Worm (Caenorhabditis elegans) whole organism, L2 larva: ENCODE measurements around the gene srj-7.

Source experiments
- elt-3 ChIP-seq: sonication (generic microtip); optimal IDR thresholded peaks from 2 replicates; lab custom pipeline; 2017; ENCODE audit warnings: missing biosample characterization, missing genetic modification characterization
- nhr-10 ChIP-seq: sonication (generic microtip); optimal IDR thresholded peaks from 2 replicates; lab custom pipeline; 2017; ENCODE audit warnings: missing biosample characterization, missing genetic modification characterization
- zag-1 ChIP-seq: fragments of 150-350 bp; optimal IDR thresholded peaks from 2 replicates; lab custom pipeline; 2014; ENCODE audit warnings: missing biosample characterization, missing genetic modification characterization

DNA sequence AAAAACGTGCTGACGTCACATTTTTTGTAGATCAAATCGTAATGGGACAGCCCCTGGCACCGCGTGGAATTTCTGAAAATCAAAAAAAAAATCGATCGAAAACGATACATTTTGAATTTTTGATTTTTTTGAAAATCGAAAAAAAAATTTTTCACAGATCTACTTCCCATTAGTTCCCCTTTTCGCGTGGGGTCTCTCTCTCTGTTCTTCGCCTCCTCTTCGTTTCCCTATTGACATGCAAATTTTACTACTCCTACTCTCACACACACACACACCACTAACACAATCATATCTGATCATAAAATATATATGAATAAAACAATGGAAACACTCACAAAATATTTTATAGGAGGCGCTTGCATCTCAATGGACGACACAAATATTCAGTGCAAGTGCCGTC is 26.2 kb upstream of the srj-7 start:
- TF ChIP-seq zag-1, result no peak
- no peak for TF ChIP-seq elt-3
- TF ChIP-seq nhr-10, result no peak
